Worm (Caenorhabditis elegans) whole organism, midembryonic: Measurements from ENCODE around the gene ZC487.2.
A peak's percentile ranks its signal among the peaks of the same experiment; 100 is the strongest.

ENCODE experiments used
- T22C8.4 ChIP-seq: fragments of 200-800 bp; sonication (Bioruptor generic); IDR thresholded peaks from 2 replicates; pipeline ENCODE4 v1.3.6; 2022; ENCODE audit warnings: missing genetic modification characterization, missing compliant biosample characterization
- cog-1 ChIP-seq: sonication (generic microtip); optimal IDR thresholded peaks from 2 replicates; lab custom pipeline; 2016; ENCODE audit warnings: missing genetic modification characterization, missing compliant biosample characterization
- flt-1 ChIP-seq: fragments of 200-800 bp; sonication (Bioruptor generic); IDR thresholded peaks from 2 replicates; pipeline ENCODE4 v1.3.6; 2022; ENCODE audit warnings: missing genetic modification characterization, missing compliant biosample characterization
- klf-2 ChIP-seq: fragments of 200-800 bp; sonication (Bioruptor generic); conservative IDR thresholded peaks from 2 replicates; pipeline ENCODE4 v1.3.6; 2022; ENCODE audit warnings: missing genetic modification reagents, missing genetic modification characterization, missing compliant biosample characterization
- med-1 ChIP-seq: sonication (generic microtip); optimal IDR thresholded peaks from 2 replicates; lab custom pipeline; 2017; ENCODE audit warnings: missing genetic modification characterization, mild to moderate bottlenecking, missing compliant biosample characterization, antibody characterized with exemption, missing genetic modification reagents; ENCODE audit not compliant: insufficient read depth
- ref-1 ChIP-seq: fragments of 200-800 bp; sonication (Bioruptor generic); conservative IDR thresholded peaks from 2 replicates; pipeline ENCODE4 v1.3.6; 2022; ENCODE audit warnings: missing genetic modification reagents, missing genetic modification characterization, missing compliant biosample characterization
- tab-1 ChIP-seq: fragments of 200-800 bp; sonication (Bioruptor generic); IDR thresholded peaks from 2 replicates; pipeline ENCODE4 v1.3.6; 2022; ENCODE audit warnings: missing genetic modification characterization, missing compliant biosample characterization
- ztf-23 ChIP-seq: fragments of 200-800 bp; sonication (Bioruptor generic); IDR thresholded peaks from 2 replicates; pipeline ENCODE4 v1.3.6; 2022; ENCODE audit warnings: missing genetic modification reagents, missing genetic modification characterization, missing compliant biosample characterization
- ztf-29 ChIP-seq: fragments of 200-800 bp; sonication (Bioruptor generic); IDR thresholded peaks from 2 replicates; pipeline ENCODE4 v1.3.6; 2022; ENCODE audit warnings: missing genetic modification reagents, missing genetic modification characterization, missing compliant biosample characterization

ZC487.2 gene

ce11 chrV:6751493-6752100 lies 29.3 kb upstream of the ZC487.2 start:
- no peak for TF ChIP-seq ztf-23 (GFP tag; lab: Robert Waterston, UW)
- 0 out of 2 replicates have a peak, but pooled peaks have one; percentile 16 for TF ChIP-seq klf-2 (GFP tag; lab: Robert Waterston, UW)

DNA sequence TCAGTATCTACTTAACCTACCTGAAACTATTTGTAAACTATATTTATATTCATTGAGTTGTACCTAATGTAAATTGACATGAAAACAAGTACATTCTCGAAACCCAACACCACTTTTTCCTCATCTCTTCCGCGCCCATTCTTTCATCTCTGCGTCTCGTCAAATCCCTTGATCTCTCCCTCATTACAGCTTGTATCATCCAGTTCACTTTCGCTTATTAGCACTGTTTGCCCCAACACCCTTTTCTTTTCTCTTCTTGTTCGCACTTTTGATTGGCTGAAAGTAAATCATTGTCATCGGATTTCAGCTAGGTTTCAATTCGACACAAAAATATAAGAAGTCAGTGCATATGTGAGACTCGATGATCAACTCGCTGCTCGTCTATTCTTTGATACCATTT lies 22.5 kb upstream of the ZC487.2 start, which contains the start of gene T25F10.3:
TSS of gene T25F10.3 (plus strand) at position 308 of the 400 bp plus-strand sequence.
- TF ChIP-seq T22C8.4 (GFP tag; lab: Robert Waterston, UW) (no peak), ref-1 (GFP tag; lab: Robert Waterston, UW) (no peak), tab-1 (GFP tag; lab: Robert Waterston, UW) (no peak), klf-2 (GFP tag; lab: Robert Waterston, UW) (no peak), cog-1 (tag; lab: Kevin White, UChicago) (no peak), med-1 (GFP tag; lab: Kevin White, UChicago) (no peak), flt-1 (GFP tag; lab: Robert Waterston, UW) (no peak), ztf-29 (no peak), ztf-23 (GFP tag; lab: Robert Waterston, UW) (no peak)

DNA sequence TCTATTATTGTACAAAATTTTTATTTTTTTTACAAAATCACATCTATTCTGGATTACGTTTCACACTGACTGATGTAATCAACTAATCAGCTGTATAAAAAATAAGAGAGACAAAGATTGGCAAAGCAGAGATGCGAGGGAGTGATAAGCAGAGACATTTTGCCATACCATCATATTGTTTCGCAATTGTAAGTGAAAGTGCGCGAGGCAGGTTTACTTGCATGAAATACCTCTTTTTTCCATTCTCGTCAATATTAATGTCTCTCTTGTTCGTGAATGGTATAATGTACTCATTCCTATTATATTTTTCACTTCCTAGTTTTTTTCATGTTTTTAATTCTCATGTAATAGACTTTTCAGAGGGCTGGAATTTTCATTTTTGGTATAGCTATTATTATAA lies 14.6 kb upstream of the ZC487.2 start:
- TF ChIP-seq ref-1 (GFP tag; lab: Robert Waterston, UW) (no peak), ztf-23 (GFP tag; lab: Robert Waterston, UW) (no peak), med-1 (GFP tag; lab: Kevin White, UChicago) (no peak), tab-1 (GFP tag; lab: Robert Waterston, UW) (no peak), cog-1 (tag; lab: Kevin White, UChicago) (no peak), flt-1 (GFP tag; lab: Robert Waterston, UW) (no peak), klf-2 (GFP tag; lab: Robert Waterston, UW) (no peak), ztf-29 (no peak), T22C8.4 (GFP tag; lab: Robert Waterston, UW) (no peak)

ce11 chrV:6736108-6736507 lies 13.8 kb upstream of the ZC487.2 start:
- TF ChIP-seq cog-1 (tag; lab: Kevin White, UChicago) = no peak
- no peak for TF ChIP-seq ref-1 (GFP tag; lab: Robert Waterston, UW)
- no peak for TF ChIP-seq med-1 (GFP tag; lab: Kevin White, UChicago)
- TF ChIP-seq tab-1 (GFP tag; lab: Robert Waterston, UW) = no peak
- TF ChIP-seq flt-1 (GFP tag; lab: Robert Waterston, UW) = no peak
- no peak for TF ChIP-seq klf-2 (GFP tag; lab: Robert Waterston, UW)
- no peak for TF ChIP-seq ztf-23 (GFP tag; lab: Robert Waterston, UW)
- no peak for TF ChIP-seq ztf-29
- TF ChIP-seq T22C8.4 (GFP tag; lab: Robert Waterston, UW) = no peak

DNA sequence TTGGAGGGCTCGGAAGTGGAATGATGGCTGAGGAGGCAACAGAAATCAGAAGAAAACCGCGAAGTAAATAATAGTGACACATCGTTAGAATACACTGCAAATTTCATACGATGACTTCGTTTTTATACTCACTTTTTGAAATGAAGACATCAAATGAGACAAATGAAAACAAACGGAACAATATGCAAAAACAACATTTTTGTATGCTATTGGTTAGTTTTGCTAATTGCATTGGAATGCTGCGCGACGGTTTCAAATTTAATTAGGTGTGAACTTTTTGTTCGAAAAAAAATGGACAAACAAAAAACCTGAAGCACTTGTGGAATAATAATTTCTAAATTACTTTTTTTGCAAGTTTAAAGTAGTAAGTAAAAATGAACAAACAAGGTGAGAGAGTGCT lies 10.7 kb upstream of the ZC487.2 start, which contains the start of gene grl-8:
TSS of gene grl-8 (minus strand) at position 101 of the 400 bp plus-strand sequence.
- TF ChIP-seq ztf-29 (no peak), med-1 (GFP tag; lab: Kevin White, UChicago) (no peak), klf-2 (GFP tag; lab: Robert Waterston, UW) (no peak), T22C8.4 (GFP tag; lab: Robert Waterston, UW) (no peak), cog-1 (tag; lab: Kevin White, UChicago) (no peak), flt-1 (GFP tag; lab: Robert Waterston, UW) (no peak)

DNA sequence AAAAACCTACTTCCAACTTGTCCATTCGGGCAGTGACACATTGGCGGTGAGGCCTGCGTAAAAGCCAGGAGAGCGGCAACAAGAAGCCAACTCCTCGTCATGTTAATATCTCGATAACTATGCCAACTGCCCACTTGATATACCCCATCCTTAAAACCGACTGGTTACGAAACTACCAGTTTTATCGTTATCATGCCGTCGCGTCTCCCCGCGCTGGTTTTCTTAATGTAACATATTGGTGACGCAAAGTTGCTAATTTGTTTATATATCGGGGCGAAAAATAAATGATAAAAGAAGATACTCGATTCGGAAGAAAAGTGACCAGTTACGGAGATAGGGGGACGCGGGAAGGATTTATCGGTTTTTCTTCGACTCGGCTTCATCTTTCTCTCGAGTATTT lies 9.3 kb upstream of the ZC487.2 start, which contains the start of gene grl-9:
TSS of gene grl-9 (minus strand) at position 101 of the 400 bp plus-strand sequence.
- TF ChIP-seq ref-1 (GFP tag; lab: Robert Waterston, UW) (no peak), T22C8.4 (GFP tag; lab: Robert Waterston, UW) (no peak), flt-1 (GFP tag; lab: Robert Waterston, UW) (no peak), ztf-29 (no peak), ztf-23 (GFP tag; lab: Robert Waterston, UW) (no peak), cog-1 (tag; lab: Kevin White, UChicago) (no peak), med-1 (GFP tag; lab: Kevin White, UChicago) (no peak), klf-2 (GFP tag; lab: Robert Waterston, UW) (no peak), tab-1 (GFP tag; lab: Robert Waterston, UW) (no peak)

DNA sequence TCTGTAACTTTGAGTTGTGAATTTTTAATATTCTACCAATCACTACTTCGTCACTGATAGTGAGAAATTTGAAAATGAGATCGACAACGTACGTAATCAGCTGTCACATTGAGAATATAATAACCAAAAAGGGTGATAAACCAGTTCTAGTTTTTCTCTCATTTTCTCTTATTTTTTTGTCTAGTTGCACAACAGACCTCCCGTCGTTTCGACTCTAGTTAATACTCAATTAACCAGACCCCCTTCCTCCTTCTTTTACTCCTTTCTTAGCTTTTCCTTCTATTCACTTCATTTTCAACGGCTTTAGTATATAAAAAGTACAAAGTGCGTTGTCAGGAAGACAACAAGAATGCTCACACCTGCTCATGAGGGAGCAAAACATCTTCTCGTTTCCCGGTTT lies 4.9 kb upstream of the ZC487.2 start, which contains the start of gene ZC487.1:
TSS of gene ZC487.1 (plus strand) at position 301 of the 400 bp plus-strand sequence.
- TF ChIP-seq T22C8.4 (GFP tag; lab: Robert Waterston, UW) = no peak

DNA sequence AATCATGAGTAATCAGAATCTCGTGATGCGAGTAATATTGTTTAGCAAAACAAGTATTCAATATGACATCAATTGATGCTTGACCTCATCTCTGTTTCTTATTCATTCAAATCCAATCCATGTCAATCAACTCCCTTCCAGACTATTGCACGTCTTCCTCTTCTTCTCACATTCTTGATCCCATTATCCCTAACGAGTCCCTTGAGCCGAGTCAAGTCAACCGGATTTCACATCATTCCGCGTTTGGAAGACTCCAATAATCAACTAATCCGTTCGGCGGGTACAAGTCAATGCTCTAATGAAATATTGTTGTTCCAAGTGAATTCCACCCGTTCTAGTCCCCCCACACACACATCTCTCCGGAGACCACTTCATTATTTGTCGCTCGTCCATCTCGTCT lies 4.0 kb upstream of the ZC487.2 start:
- TF ChIP-seq tab-1 (GFP tag; lab: Robert Waterston, UW) (no peak), ztf-23 (GFP tag; lab: Robert Waterston, UW) (no peak), ztf-29 (no peak), ref-1 (GFP tag; lab: Robert Waterston, UW) (no peak), T22C8.4 (GFP tag; lab: Robert Waterston, UW) (no peak)

- no peak for TF ChIP-seq ztf-23 (GFP tag; lab: Robert Waterston, UW)
- no peak for TF ChIP-seq tab-1 (GFP tag; lab: Robert Waterston, UW)
- no peak for TF ChIP-seq ref-1 (GFP tag; lab: Robert Waterston, UW)
- no peak for TF ChIP-seq ztf-29
These were observed 4.0 kb downstream of the ZC487.2 start, which contains the start of gene srg-30 for ce11 chrV:6718232-6718631. Gene srg-30, minus strand, starts transcription at chrV:6718332.

ce11 chrV:6710462-6710861 lies 11.8 kb downstream of the ZC487.2 start, which contains the start of gene sna-1:
Gene sna-1, minus strand, starts transcription at chrV:6710679.
- TF ChIP-seq ref-1 (GFP tag; lab: Robert Waterston, UW) (no peak), cog-1 (tag; lab: Kevin White, UChicago) (no peak), tab-1 (GFP tag; lab: Robert Waterston, UW) (no peak), T22C8.4 (GFP tag; lab: Robert Waterston, UW) (no peak), med-1 (GFP tag; lab: Kevin White, UChicago) (no peak), flt-1 (GFP tag; lab: Robert Waterston, UW) (no peak)
